Worm (Caenorhabditis elegans): ENCODE results near the gene F27B3.8.

DNA sequence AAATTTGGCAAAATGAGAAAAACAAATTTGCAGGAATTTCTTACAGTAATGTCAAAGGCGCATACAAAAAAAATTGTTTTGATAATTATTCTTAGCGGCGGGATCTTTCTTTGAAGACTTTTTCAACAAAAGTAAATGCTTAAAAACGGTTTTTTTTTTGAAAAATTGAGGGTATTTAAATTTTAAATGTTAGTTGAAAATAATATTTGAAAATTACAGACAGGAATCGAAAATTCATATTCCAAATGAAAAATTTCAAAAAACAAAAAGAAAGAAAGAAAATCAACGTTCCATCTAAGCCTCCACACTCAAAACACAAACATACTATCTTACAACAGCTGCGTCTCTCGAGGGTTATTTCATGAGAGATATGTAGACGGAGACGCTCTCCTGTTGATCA is 2.3 kb upstream of the F27B3.8 start:
- TF ChIP-seq nhr-237 (tag; optimal IDR thresholded peaks at IDR 0.05) (no peak), unc-39 (tag; optimal IDR thresholded peaks at IDR 0.05) (no peak)

All from whole organism, L2 larva.